Fruit fly (Drosophila melanogaster) whole organism, adult: ENCODE results near the gene CG14610.
A peak's percentile ranks its signal among the peaks of the same experiment; 100 is the strongest.

Experiments used
- CG11617 ChIP-seq: fragments of 200-800 bp; sonication (Bioruptor generic); optimal IDR thresholded peaks from 2 replicates; lab custom pipeline; 2017; ENCODE audit warnings: mild to moderate bottlenecking, missing biosample characterization, missing genetic modification reagents, missing genetic modification characterization
- CG12768 ChIP-seq: fragments of 200-800 bp; sonication (Bioruptor generic); optimal IDR thresholded peaks from 2 replicates; lab custom pipeline; 2017; ENCODE audit warnings: missing biosample characterization, missing genetic modification characterization, mild to moderate bottlenecking, moderate library complexity, missing genetic modification reagents
- CG14711 ChIP-seq: fragments of 200-800 bp; sonication (Bioruptor generic); optimal IDR thresholded peaks from 2 replicates; lab custom pipeline; 2018; ENCODE audit warnings: missing biosample characterization, mild to moderate bottlenecking, missing genetic modification characterization, moderate library complexity
- CG1620 ChIP-seq: fragments of 200-800 bp; sonication (Bioruptor generic); optimal IDR thresholded peaks from 2 replicates; lab custom pipeline; 2016; ENCODE audit warnings: missing biosample characterization, missing genetic modification characterization
- CG33017 ChIP-seq: fragments of 200-800 bp; sonication (Bioruptor generic); optimal IDR thresholded peaks from 2 replicates; lab custom pipeline; 2018; ENCODE audit warnings: missing biosample characterization, mild to moderate bottlenecking, missing genetic modification characterization, moderate library complexity
- CG5204 ChIP-seq: fragments of 200-800 bp; sonication (Bioruptor generic); optimal IDR thresholded peaks from 2 replicates; lab custom pipeline; 2016; ENCODE audit warnings: missing biosample characterization, missing genetic modification characterization
- CG7045 ChIP-seq: fragments of 200-800 bp; sonication (Bioruptor generic); optimal IDR thresholded peaks from 2 replicates; lab custom pipeline; 2017; ENCODE audit warnings: missing biosample characterization, mild to moderate bottlenecking, missing genetic modification characterization
- CG7101 ChIP-seq: fragments of 200-800 bp; sonication (Bioruptor generic); optimal IDR thresholded peaks from 2 replicates; lab custom pipeline; 2018; ENCODE audit warnings: missing biosample characterization, mild to moderate bottlenecking, missing genetic modification characterization, moderate library complexity
- Clk ChIP-seq: fragments of 200-800 bp; sonication (Bioruptor generic); optimal IDR thresholded peaks from 2 replicates; lab custom pipeline; 2017; ENCODE audit warnings: missing biosample characterization, missing genetic modification characterization
- Crg-1 ChIP-seq: fragments of 200-800 bp; sonication (Bioruptor generic); optimal IDR thresholded peaks from 2 replicates; lab custom pipeline; 2016; ENCODE audit warnings: missing biosample characterization, missing genetic modification characterization
- Hr96 ChIP-seq: fragments of 200-800 bp; sonication (Bioruptor generic); optimal IDR thresholded peaks from 2 replicates; lab custom pipeline; 2016; ENCODE audit warnings: missing biosample characterization, missing genetic modification characterization
- Mnt ChIP-seq: fragments of 200-800 bp; sonication (Bioruptor generic); optimal IDR thresholded peaks from 2 replicates; lab custom pipeline; 2016; ENCODE audit warnings: missing biosample characterization, mild to moderate bottlenecking, missing genetic modification characterization
- bab1 ChIP-seq: fragments of 200-800 bp; sonication (Bioruptor generic); optimal IDR thresholded peaks from 3 replicates; lab custom pipeline; 2019; ENCODE audit warnings: missing biosample characterization, mild to moderate bottlenecking, missing genetic modification characterization, moderate library complexity
- cic ChIP-seq: fragments of 200-800 bp; sonication (Bioruptor generic); optimal IDR thresholded peaks from 2 replicates; lab custom pipeline; 2017; ENCODE audit warnings: missing biosample characterization, mild to moderate bottlenecking, missing genetic modification characterization, moderate library complexity
- cnc ChIP-seq, 2 experiments: fragments of >200 bp; optimal IDR thresholded peaks; 2 replicates each; lab custom pipeline; 2017
- kay ChIP-seq: fragments of 200-800 bp; sonication (Bioruptor generic); peaks from one replicate; lab custom pipeline; 2016; ENCODE audit warnings: missing biosample characterization, missing genetic modification characterization, borderline replicate concordance
- ovo ChIP-seq: fragments of 200-800 bp; sonication (Bioruptor generic); optimal IDR thresholded peaks from 2 replicates; lab custom pipeline; 2016; ENCODE audit warnings: missing biosample characterization, missing genetic modification characterization
- pad ChIP-seq: fragments of 200-800 bp; sonication (Bioruptor generic); optimal IDR thresholded peaks from 3 replicates; lab custom pipeline; 2017; ENCODE audit warnings: missing biosample characterization, missing genetic modification characterization, mild to moderate bottlenecking, moderate library complexity, missing genetic modification reagents
- tj ChIP-seq: fragments of 200-800 bp; sonication (Bioruptor generic); optimal IDR thresholded peaks from 3 replicates; lab custom pipeline; 2017; ENCODE audit warnings: missing biosample characterization, mild to moderate bottlenecking, missing genetic modification characterization, moderate library complexity
- toe ChIP-seq: fragments of 200-800 bp; sonication (Bioruptor generic); optimal IDR thresholded peaks from 2 replicates; lab custom pipeline; 2016; ENCODE audit warnings: missing biosample characterization, missing genetic modification characterization

CG14610 gene

DNA sequence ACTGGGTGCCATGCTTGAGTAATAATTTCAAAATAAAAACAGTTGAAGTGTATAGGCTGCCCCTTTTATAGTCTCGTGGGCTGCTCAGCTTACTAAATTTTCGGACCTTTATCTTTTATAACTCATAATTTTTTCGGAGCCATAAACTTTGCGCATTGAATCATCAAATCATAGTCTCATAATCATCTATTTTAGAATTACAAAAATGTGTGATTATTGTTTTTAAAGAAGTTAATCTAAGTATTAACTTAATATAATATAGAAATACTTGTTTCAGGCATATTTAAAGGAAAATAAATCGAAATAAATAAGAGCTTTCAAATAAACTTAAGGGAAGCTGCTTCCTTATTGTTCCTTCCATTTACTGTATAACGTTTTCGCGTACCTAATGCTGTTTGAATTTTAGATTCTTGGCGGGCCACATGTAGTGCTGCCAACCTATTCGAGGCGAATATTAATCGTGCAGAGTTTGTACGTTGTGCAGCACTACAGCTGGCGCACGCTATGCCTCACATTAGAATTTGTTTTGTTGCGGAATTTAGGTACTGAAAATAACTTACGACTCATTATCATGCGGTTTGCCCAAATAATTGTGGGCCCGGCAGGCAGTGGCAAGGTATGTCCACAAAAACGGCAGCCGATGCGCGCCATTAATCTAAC, at the start of gene CG14610, which contains the start of gene CG2656:
CG14610 (minus strand) TSS at position 51 of the 660 bp plus-strand sequence.
CG2656 (plus strand) TSS at position 480 of the 660 bp plus-strand sequence.
- peak; percentile 85 for TF ChIP-seq CG1620 (GFP tag; lab: Kevin White, UChicago)
- TF ChIP-seq tj (GFP tag; lab: Kevin White, UChicago) = no peak
- no peak for TF ChIP-seq cnc (optimal IDR thresholded peaks at IDR 0.05; lab: Kevin White, UChicago)
- TF ChIP-seq CG33017 (tag; lab: Kevin White, UChicago) = peak; percentile 0
- peak; percentile 85 for TF ChIP-seq Mnt (GFP tag; lab: Kevin White, UChicago)
- peak; percentile 74 for TF ChIP-seq toe (GFP tag; lab: Kevin White, UChicago)
- TF ChIP-seq ovo (GFP tag; lab: Kevin White, UChicago) = peak; percentile 35
- peak; percentile 9 for TF ChIP-seq Clk
- peak; percentile 44 for TF ChIP-seq CG7045 (GFP tag; lab: Kevin White, UChicago)
- TF ChIP-seq CG5204 = peak; percentile 60
- peak; percentile 54 for TF ChIP-seq pad
- TF ChIP-seq cic (GFP tag; lab: Kevin White, UChicago) = no peak
- peak; percentile 32 for TF ChIP-seq CG11617 (GFP tag; lab: Kevin White, UChicago)
- peak; percentile 84 for TF ChIP-seq Crg-1 (GFP tag; lab: Kevin White, UChicago)
- peak; percentile 35 for TF ChIP-seq CG14711 (tag; lab: Kevin White, UChicago)
- peak; percentile 78 for TF ChIP-seq bab1 (GFP tag; lab: Kevin White, UChicago)
- TF ChIP-seq CG12768 (GFP tag; lab: Kevin White, UChicago) = peak; percentile 40
- TF ChIP-seq Hr96 = peak; percentile 77
- no peak for TF ChIP-seq kay (GFP tag; lab: Kevin White, UChicago)
- peak; percentile 69 for TF ChIP-seq CG7101 (tag; lab: Kevin White, UChicago)

DNA sequence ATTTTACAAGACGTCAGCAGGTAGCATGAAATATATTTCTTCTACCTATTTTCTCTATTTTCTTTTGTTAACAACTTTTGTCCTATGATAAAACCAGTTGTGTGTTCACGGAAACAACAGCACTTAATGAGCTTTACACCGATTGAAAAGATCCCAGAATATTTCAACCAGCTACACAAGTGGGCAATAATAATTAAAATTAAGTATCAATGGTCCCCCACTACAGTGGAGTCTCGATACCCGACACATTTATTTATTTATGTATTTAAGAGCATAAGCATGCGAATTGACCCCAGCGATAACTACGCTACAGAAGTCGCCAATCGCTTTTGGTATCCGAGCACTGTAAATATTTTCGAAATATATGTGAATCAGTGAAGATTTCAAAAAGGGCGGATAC, 44.6 kb upstream of the CG14610 start:
- no peak for TF ChIP-seq tj (GFP tag; lab: Kevin White, UChicago)
- TF ChIP-seq kay (GFP tag; lab: Kevin White, UChicago) = peak; percentile 67
- no peak for TF ChIP-seq ovo (GFP tag; lab: Kevin White, UChicago)

DNA sequence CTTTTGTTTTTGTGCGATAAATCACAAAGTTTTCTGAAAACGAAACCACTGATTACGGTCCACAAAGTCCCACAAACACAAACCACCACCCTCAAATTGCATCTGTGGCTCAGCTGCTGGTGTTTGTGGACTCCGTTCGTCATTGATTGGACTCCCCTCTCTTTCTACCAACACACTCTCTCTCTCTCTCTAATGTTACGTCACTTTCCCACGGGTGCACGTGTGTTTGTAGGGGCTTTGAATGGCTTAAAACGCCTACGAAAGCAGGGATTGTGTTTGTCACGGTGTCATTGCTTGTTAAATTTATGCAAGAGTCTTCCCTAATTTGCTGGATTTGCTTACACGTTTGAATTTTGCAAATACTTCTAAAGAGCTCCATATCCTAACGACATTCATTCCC, 43.9 kb upstream of the CG14610 start:
- TF ChIP-seq tj (GFP tag; lab: Kevin White, UChicago) (peak; percentile 70), Hr96 (no peak)

DNA sequence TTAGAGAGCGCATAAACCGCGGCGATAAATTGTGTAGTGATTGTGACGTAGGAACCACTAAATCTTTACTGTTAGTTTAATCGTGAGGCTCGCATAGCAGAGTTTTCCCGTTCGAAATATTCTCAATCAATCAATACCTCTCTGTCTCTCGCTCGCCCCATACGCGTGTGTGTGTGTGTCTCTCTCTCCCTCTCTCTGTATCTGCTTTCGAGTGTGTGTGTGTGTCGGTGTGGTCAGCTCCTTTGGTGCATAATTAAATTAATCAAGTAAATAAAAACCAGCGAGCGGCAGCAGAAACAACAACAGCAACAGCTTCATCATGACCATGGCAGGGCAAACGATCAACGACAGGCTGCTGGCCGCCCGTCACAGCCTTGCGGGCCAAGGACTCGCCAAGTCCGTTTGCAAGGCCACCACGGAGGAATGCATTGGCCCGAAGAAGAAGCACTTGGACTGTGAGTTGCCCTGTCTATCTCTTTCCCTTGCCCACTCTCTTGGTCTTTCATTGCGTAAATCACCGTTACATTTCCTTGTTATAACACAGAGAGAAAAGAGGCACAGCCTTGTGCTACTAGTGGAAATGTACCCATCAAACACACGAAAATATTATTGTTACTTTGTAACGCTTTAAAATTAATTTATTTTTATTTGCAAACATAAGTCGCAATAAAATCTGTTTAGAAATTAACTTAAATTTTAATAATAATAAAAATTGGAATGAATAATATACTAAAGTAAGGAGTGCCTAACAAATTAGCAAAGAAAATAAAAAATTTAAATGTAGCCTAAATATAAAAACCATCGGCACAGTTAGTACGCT, 43.2 kb upstream of the CG14610 start:
- TF ChIP-seq bab1 (GFP tag; lab: Kevin White, UChicago) (peak; percentile 3), ovo (GFP tag; lab: Kevin White, UChicago) (peak; percentile 19), Hr96 (no peak)

DNA sequence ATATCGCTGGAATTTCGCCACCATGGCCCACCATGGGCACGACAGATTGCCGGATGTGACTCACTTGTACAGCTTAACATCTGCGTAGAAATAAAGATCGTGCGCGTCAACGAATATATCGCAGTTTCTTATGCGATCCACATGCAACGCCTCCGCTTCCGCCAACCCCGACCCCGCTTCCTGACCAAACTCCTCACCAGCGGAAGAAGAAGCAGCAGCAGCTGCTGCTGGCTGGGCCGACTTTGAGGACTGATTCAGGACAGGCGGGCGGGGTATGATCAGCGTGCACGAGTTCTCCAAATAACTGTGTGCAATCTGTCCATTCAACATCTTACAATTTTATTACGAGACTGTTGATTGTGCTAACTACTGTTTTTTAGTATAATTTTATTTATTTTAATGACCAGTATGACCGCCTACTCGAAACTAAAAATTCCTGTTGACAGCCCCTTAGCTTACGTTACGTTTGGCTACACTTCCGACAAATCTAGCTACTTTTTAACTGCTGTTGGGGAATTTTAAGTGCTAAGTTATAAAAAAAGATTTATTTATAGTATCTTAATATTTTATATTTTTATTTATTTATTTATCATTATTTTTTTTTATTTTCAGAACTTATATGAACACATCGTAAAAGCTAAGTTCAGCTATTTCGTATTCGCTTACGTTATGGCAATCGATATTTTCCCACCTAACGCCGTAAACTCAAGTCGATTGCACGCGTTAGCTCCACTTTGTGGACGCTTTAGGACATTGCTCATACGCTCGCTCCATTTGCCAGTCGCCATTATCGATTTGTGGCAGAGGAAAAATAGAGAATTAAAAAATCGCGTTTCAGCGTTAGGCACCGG, 42.4 kb upstream of the CG14610 start, which contains the start of the genes CG10055 and lap:
CG10055 (minus strand) TSS at position 432 of the 851 bp plus-strand sequence.
lap (plus strand) TSS at position 753 of the 851 bp plus-strand sequence.
- TF ChIP-seq Mnt (GFP tag; lab: Kevin White, UChicago) = peak; percentile 11
- no peak for TF ChIP-seq CG1620 (GFP tag; lab: Kevin White, UChicago)
- no peak for TF ChIP-seq Crg-1 (GFP tag; lab: Kevin White, UChicago)
- TF ChIP-seq pad = no peak
- TF ChIP-seq CG7101 (tag; lab: Kevin White, UChicago) = no peak
- TF ChIP-seq ovo (GFP tag; lab: Kevin White, UChicago) = no peak
- TF ChIP-seq CG33017 (tag; lab: Kevin White, UChicago) = no peak

DNA sequence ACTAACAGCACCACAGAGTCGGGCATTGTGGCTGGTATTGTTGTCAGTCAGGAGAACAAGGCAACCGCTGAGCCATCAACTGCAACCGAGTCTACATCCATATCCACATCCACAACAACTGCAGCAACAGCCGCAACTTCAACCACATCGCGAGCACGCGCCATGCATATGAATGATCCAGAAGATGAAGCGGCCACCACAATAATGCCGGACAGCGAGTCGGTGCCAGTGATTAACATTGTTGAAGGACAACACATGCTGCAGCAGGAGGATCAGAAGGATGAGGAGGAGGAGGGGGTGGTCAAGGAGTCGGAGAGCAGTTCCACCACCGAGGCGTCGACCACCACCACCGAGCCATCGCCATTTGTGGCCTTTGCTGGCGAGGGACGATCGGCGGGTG, 30.7 kb upstream of the CG14610 start:
- TF ChIP-seq cic (GFP tag; lab: Kevin White, UChicago) = no peak
- TF ChIP-seq Mnt (GFP tag; lab: Kevin White, UChicago) = no peak
- no peak for TF ChIP-seq CG5204
- TF ChIP-seq CG1620 (GFP tag; lab: Kevin White, UChicago) = no peak
- no peak for TF ChIP-seq Clk
- TF ChIP-seq Hr96 = no peak
- no peak for TF ChIP-seq CG14711 (tag; lab: Kevin White, UChicago)
- TF ChIP-seq tj (GFP tag; lab: Kevin White, UChicago) = no peak
- no peak for TF ChIP-seq toe (GFP tag; lab: Kevin White, UChicago)
- TF ChIP-seq cnc (optimal IDR thresholded peaks at IDR 0.05; lab: Kevin White, UChicago) = no peak
- no peak for TF ChIP-seq bab1 (GFP tag; lab: Kevin White, UChicago)
- TF ChIP-seq pad = no peak
- TF ChIP-seq CG11617 (GFP tag; lab: Kevin White, UChicago) = no peak
- TF ChIP-seq CG7101 (tag; lab: Kevin White, UChicago) = no peak
- TF ChIP-seq kay (GFP tag; lab: Kevin White, UChicago) = no peak
- TF ChIP-seq ovo (GFP tag; lab: Kevin White, UChicago) = no peak
- TF ChIP-seq CG7045 (GFP tag; lab: Kevin White, UChicago) = no peak
- no peak for TF ChIP-seq CG12768 (GFP tag; lab: Kevin White, UChicago)
